Worm (Caenorhabditis elegans) whole organism, late embryonic: Measurements from ENCODE around the gene rpn-6.2.

Source experiments
- C38D4.7 ChIP-seq: fragments of 200-800 bp; sonication (Bioruptor generic); optimal IDR thresholded peaks from 2 replicates; lab custom pipeline; 2018; ENCODE audit warnings: mild to moderate bottlenecking, missing genetic modification characterization, moderate library complexity, missing compliant biosample characterization
- ama-1 ChIP-seq: fragments of 150-350 bp; optimal IDR thresholded peaks from 2 replicates; lab custom pipeline; 2014
- ceh-18 ChIP-seq: sonication (generic microtip); optimal IDR thresholded peaks from 2 replicates; lab custom pipeline; 2016; ENCODE audit warnings: missing genetic modification characterization, missing compliant biosample characterization
- fax-1 ChIP-seq: sonication (generic microtip); optimal IDR thresholded peaks from 2 replicates; lab custom pipeline; 2016; ENCODE audit warnings: missing genotype, missing genetic modification characterization, missing compliant biosample characterization
- hlh-6 ChIP-seq: sonication (generic microtip); optimal IDR thresholded peaks from 2 replicates; lab custom pipeline; 2016; ENCODE audit warnings: missing genotype, missing genetic modification characterization, missing compliant biosample characterization
- pha-4 ChIP-seq: fragments of 150-350 bp; optimal IDR thresholded peaks from 2 replicates; lab custom pipeline; 2018; ENCODE audit warnings: missing biosample characterization, missing genetic modification reagents, missing genetic modification characterization
- rnt-1 ChIP-seq: sonication (generic microtip); optimal IDR thresholded peaks from 2 replicates; lab custom pipeline; 2016; ENCODE audit warnings: missing genetic modification characterization, missing compliant biosample characterization

- TF ChIP-seq ama-1 (lab: Kevin White, UChicago) (no peak), rnt-1 (tag; lab: Kevin White, UChicago) (no peak), fax-1 (tag; lab: Kevin White, UChicago) (no peak), pha-4 (tag; lab: Kevin White, UChicago) (no peak), hlh-6 (tag; lab: Kevin White, UChicago) (no peak), C38D4.7 (GFP tag; lab: Kevin White, UChicago) (no peak), ceh-18 (tag; lab: Kevin White, UChicago) (no peak)
Measured at ce11 chrIII:9017181-9017651, 15.4 kb upstream of the rpn-6.2 start, which contains the start of gene F59B2.12.
